Worm (Caenorhabditis elegans): Measurements from ENCODE around the gene mig-22.

The mig-22 gene

DNA sequence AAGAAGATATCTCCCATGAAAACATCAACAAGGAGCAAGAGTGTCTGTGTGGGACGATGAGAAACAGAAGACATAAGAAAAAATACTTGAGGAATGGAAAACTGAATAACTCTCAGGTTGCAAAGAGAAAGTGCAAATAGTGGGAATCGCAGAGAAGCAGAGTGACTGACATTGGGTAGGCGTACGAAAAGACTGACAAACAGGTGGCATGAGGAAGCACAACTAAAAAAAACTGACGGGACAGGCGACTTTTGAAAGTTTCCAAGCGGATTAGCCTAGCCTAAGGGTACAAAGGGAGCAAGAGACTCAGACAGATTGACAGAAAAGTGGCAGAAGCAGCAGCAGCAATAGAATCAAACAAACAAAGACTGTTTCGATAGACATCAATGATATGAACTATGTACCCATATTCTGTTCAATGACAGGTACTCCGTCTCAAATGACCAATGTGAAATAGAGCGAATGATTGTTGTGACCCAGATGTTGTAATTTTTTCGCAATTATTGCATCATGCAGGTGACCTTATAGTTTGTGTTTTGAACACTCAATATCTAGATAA is 32.7 kb downstream of the mig-22 start:
- no peak for TF ChIP-seq mab-5 (tag; optimal IDR thresholded peaks at IDR 0.05)
- peak; percentile 21 for TF ChIP-seq nhr-237 (tag; optimal IDR thresholded peaks at IDR 0.05)
- TF ChIP-seq unc-62 (GFP tag; optimal IDR thresholded peaks at IDR 0.05), result peak; percentile 74
- no peak for TF ChIP-seq elt-1 (tag; optimal IDR thresholded peaks at IDR 0.05; ENCODE audit: borderline replicate concordance, insufficient read depth)
- TF ChIP-seq ztf-11 (tag; optimal IDR thresholded peaks at IDR 0.05), result no peak
- peak; percentile 39 for TF ChIP-seq unc-120 (tag; optimal IDR thresholded peaks at IDR 0.05; ENCODE audit: poor library complexity, severe bottlenecking)
- peak; percentile 70 for TF ChIP-seq hlh-1 (tag; optimal IDR thresholded peaks at IDR 0.05)
- peak; percentile 26 for TF ChIP-seq zip-8 (tag; optimal IDR thresholded peaks at IDR 0.05)

DNA sequence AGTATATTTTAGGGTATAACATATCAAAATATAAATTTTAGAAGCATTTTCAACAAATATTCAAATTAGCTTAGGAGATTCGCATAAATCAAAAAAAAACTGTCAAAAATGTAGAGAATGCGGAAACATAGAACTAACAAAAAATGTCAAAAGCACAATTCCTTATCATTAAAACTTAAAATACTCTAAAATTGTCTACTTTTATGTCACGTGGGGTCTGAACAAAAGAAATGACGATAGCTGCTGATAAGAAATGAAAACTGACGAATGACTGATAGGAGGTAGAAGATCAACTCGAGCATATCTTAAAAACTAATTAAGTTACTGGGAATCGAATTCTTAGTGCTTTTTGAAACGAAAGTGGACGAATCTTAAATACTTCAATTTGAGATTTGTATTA is 33.5 kb downstream of the mig-22 start:
- TF ChIP-seq tbx-8 (GFP tag; optimal IDR thresholded peaks at IDR 0.05), result no peak
- no peak for TF ChIP-seq elt-3 (tag; optimal IDR thresholded peaks at IDR 0.05)
- no peak for TF ChIP-seq elt-1 (tag; optimal IDR thresholded peaks at IDR 0.05; ENCODE audit: borderline replicate concordance, insufficient read depth)
- TF ChIP-seq zip-8 (tag; optimal IDR thresholded peaks at IDR 0.05), result no peak
- no peak for TF ChIP-seq cnd-1 (tag; optimal IDR thresholded peaks at IDR 0.05)
- no peak for TF ChIP-seq ceh-39 (tag; optimal IDR thresholded peaks at IDR 0.05)
- TF ChIP-seq nhr-12 (tag; optimal IDR thresholded peaks at IDR 0.05), result no peak
- no peak for TF ChIP-seq ztf-11 (tag; optimal IDR thresholded peaks at IDR 0.05)
- no peak for TF ChIP-seq hlh-1 (tag; optimal IDR thresholded peaks at IDR 0.05)
- TF ChIP-seq sptf-1 (tag; optimal IDR thresholded peaks at IDR 0.05), result no peak
- no peak for TF ChIP-seq unc-62 (GFP tag; optimal IDR thresholded peaks at IDR 0.05)
- TF ChIP-seq nhr-28 (tag; optimal IDR thresholded peaks at IDR 0.05), result no peak
- TF ChIP-seq lin-32 (GFP tag; optimal IDR thresholded peaks at IDR 0.05), result no peak
- TF ChIP-seq blmp-1 (tag; optimal IDR thresholded peaks at IDR 0.05), result no peak
- no peak for TF ChIP-seq sem-2 (GFP tag; optimal IDR thresholded peaks at IDR 0.05)
- TF ChIP-seq mep-1 (tag; optimal IDR thresholded peaks at IDR 0.05), result no peak
- TF ChIP-seq nhr-76 (tag; optimal IDR thresholded peaks at IDR 0.05), result no peak
- TF ChIP-seq nhr-237 (tag; optimal IDR thresholded peaks at IDR 0.05), result no peak
- no peak for TF ChIP-seq lsy-2 (tag; optimal IDR thresholded peaks at IDR 0.05)

DNA sequence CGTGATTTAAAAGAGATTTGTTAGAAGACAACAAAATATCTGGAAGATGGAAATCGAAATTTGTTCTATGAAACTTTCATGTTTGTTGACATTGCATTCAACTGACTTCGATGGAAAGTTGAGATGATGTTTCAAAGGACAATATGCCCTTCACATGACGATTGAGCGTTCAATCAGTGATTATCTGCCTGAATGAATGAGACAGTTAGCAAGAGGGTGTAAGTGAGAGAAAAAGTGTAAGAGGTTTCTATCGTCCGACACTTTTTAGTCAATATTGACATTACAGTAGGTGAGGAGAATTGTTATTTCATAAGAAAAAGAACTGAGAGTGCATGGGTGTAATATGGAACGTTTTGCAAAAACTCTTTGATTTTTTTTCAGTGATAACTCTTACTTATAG is 33.9 kb downstream of the mig-22 start:
- no peak for TF ChIP-seq elt-1 (tag; optimal IDR thresholded peaks at IDR 0.05; ENCODE audit: borderline replicate concordance, insufficient read depth)
- TF ChIP-seq pha-4 (tag; optimal IDR thresholded peaks at IDR 0.05), result peak; percentile 87
- TF ChIP-seq flh-1 (GFP tag; optimal IDR thresholded peaks at IDR 0.05), result no peak
- TF ChIP-seq blmp-1 (tag; optimal IDR thresholded peaks at IDR 0.05), result no peak

DNA sequence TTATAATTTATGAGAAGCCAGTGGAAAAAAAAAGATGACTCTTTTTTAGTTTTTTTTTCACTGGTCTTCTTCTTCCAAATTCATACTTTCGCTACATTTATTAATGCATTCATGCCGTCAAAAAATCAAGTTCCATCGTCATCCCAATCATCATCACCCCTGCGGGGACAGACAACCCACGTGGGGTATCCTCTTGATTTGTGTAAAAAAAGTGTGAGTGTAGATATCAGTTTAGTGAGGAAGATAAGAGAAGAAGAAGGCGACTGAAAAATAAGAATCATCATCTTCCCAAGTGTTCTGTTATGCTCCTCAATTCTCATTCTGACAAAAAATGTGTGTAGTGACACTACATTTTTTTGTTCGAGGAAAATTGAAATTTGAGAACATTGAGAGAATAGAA is 35.2 kb downstream of the mig-22 start:
- TF ChIP-seq unc-120 (tag; optimal IDR thresholded peaks at IDR 0.05; ENCODE audit: poor library complexity, severe bottlenecking), result no peak
- no peak for TF ChIP-seq nhr-12 (tag; optimal IDR thresholded peaks at IDR 0.05)
- no peak for TF ChIP-seq mab-5 (tag; optimal IDR thresholded peaks at IDR 0.05)
- no peak for TF ChIP-seq pha-4 (tag; optimal IDR thresholded peaks at IDR 0.05)
- no peak for TF ChIP-seq flh-1 (GFP tag; optimal IDR thresholded peaks at IDR 0.05)
- no peak for TF ChIP-seq unc-62 (GFP tag; optimal IDR thresholded peaks at IDR 0.05)
- no peak for TF ChIP-seq hlh-1 (tag; optimal IDR thresholded peaks at IDR 0.05)
- TF ChIP-seq bed-3 (GFP tag; optimal IDR thresholded peaks at IDR 0.05), result no peak
- TF ChIP-seq cnd-1 (tag; optimal IDR thresholded peaks at IDR 0.05), result no peak
- TF ChIP-seq ham-2 (GFP tag; optimal IDR thresholded peaks at IDR 0.05), result no peak
- no peak for TF ChIP-seq lsy-2 (tag; optimal IDR thresholded peaks at IDR 0.05)
- no peak for TF ChIP-seq mep-1 (tag; optimal IDR thresholded peaks at IDR 0.05)
- TF ChIP-seq M03D4.4 (tag; optimal IDR thresholded peaks at IDR 0.05), result no peak
- TF ChIP-seq blmp-1 (tag; optimal IDR thresholded peaks at IDR 0.05), result no peak
- TF ChIP-seq ces-1 (GFP tag; optimal IDR thresholded peaks at IDR 0.05), result no peak
- TF ChIP-seq nhr-76 (tag; optimal IDR thresholded peaks at IDR 0.05), result no peak
- TF ChIP-seq drap-1 (GFP tag; optimal IDR thresholded peaks at IDR 0.05), result no peak
- TF ChIP-seq ztf-11 (tag; optimal IDR thresholded peaks at IDR 0.05), result no peak
- TF ChIP-seq sptf-1 (tag; optimal IDR thresholded peaks at IDR 0.05), result no peak

DNA sequence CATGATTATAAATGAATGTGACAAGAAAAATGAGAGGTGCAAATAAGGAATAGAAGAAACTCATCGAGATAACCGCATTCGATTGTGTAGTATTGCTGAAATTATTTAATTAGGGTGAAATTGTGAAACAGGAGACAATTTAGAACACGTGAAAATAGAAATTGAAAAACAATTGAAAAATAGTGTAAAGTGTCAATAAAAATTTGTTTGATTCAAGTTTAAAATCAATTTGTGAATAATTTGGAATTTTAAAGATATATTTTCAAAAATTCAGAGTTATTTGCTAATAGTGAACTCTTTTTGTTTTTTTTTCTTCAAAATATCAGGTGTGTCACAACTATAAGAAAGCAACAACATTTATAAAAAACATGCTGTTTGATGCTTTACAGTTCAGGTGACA is 35.8 kb downstream of the mig-22 start, which contains the start of gene ZK370.4:
Gene ZK370.4 (minus strand): TSS at position 101 of the 400 bp plus-strand sequence.
- TF ChIP-seq ceh-39 (tag; optimal IDR thresholded peaks at IDR 0.05) (no peak), sem-2 (GFP tag; optimal IDR thresholded peaks at IDR 0.05) (no peak), nhr-12 (tag; optimal IDR thresholded peaks at IDR 0.05) (no peak), bed-3 (GFP tag; optimal IDR thresholded peaks at IDR 0.05) (no peak), mab-5 (tag; optimal IDR thresholded peaks at IDR 0.05) (no peak), nhr-76 (tag; optimal IDR thresholded peaks at IDR 0.05) (no peak), lsy-2 (tag; optimal IDR thresholded peaks at IDR 0.05) (no peak), flh-1 (GFP tag; optimal IDR thresholded peaks at IDR 0.05) (no peak), sptf-1 (tag; optimal IDR thresholded peaks at IDR 0.05) (no peak), unc-62 (GFP tag; optimal IDR thresholded peaks at IDR 0.05) (no peak), nhr-2 (tag; optimal IDR thresholded peaks at IDR 0.05) (no peak), ces-1 (GFP tag; optimal IDR thresholded peaks at IDR 0.05) (no peak), nhr-237 (tag; optimal IDR thresholded peaks at IDR 0.05) (no peak), mls-2 (tag; optimal IDR thresholded peaks at IDR 0.05) (no peak), cnd-1 (tag; optimal IDR thresholded peaks at IDR 0.05) (no peak), zip-8 (tag; optimal IDR thresholded peaks at IDR 0.05) (no peak), ceh-83 (GFP tag; optimal IDR thresholded peaks at IDR 0.05) (no peak)

Data from whole organism, mixed stage, embryonic.